Fruit fly (Drosophila melanogaster) whole organism, pupa: ENCODE measurements around the gene Girdin.
A peak's percentile ranks its signal among the peaks of the same experiment; 100 is the strongest.

Source experiments
- CG10348 ChIP-seq: fragments of 200-800 bp; sonication (Bioruptor generic); IDR thresholded peaks from 2 replicates; pipeline ENCODE4 v1.3.6; 2022; ENCODE audit warnings: missing biosample characterization, missing genetic modification characterization
- CG13204 ChIP-seq: fragments of 200-800 bp; sonication (Bioruptor generic); optimal IDR thresholded peaks from 2 replicates; lab custom pipeline; 2018; ENCODE audit warnings: missing biosample characterization, mild to moderate bottlenecking, missing genetic modification characterization, moderate library complexity
- CG15710 ChIP-seq: fragments of 200-800 bp; sonication (Bioruptor generic); optimal IDR thresholded peaks from 2 replicates; lab custom pipeline; 2018; ENCODE audit warnings: missing biosample characterization, mild to moderate bottlenecking, missing genetic modification characterization, moderate library complexity
- CG17806 ChIP-seq: fragments of 200-800 bp; sonication (Bioruptor generic); optimal IDR thresholded peaks from 2 replicates; lab custom pipeline; 2018; ENCODE audit warnings: missing biosample characterization, mild to moderate bottlenecking, missing genetic modification characterization, moderate library complexity
- CG32121 ChIP-seq: fragments of 200-800 bp; sonication (Bioruptor generic); IDR thresholded peaks from 2 replicates; pipeline ENCODE4 v1.3.6; 2022; ENCODE audit warnings: missing biosample characterization, missing genetic modification characterization
- CG4496 ChIP-seq: fragments of 200-800 bp; sonication (Bioruptor generic); IDR thresholded peaks from 3 replicates; pipeline ENCODE4 v1.3.6; 2022; ENCODE audit warnings: missing biosample characterization, missing genetic modification characterization
- CG9948 ChIP-seq: fragments of 200-800 bp; sonication (Bioruptor generic); optimal IDR thresholded peaks from 2 replicates; lab custom pipeline; 2018; ENCODE audit warnings: missing biosample characterization, mild to moderate bottlenecking, missing genetic modification characterization, moderate library complexity
- D1 ChIP-seq: fragments of 200-800 bp; sonication (Bioruptor generic); optimal IDR thresholded peaks from 2 replicates; lab custom pipeline; 2018; ENCODE audit warnings: missing biosample characterization, mild to moderate bottlenecking, missing genetic modification characterization, moderate library complexity
- EcR ChIP-seq: fragments of 200-800 bp; sonication (Bioruptor generic); optimal IDR thresholded peaks from 3 replicates; lab custom pipeline; 2019; ENCODE audit warnings: missing biosample characterization, missing genetic modification characterization, mild to moderate bottlenecking, moderate library complexity, missing genetic modification reagents
- Pif1A ChIP-seq: fragments of 200-800 bp; sonication (Bioruptor generic); optimal IDR thresholded peaks from 3 replicates; lab custom pipeline; 2016; ENCODE audit warnings: missing biosample characterization, missing genetic modification characterization
- fd96Ca ChIP-seq: fragments of 200-800 bp; sonication (Bioruptor generic); IDR thresholded peaks from 3 replicates; pipeline ENCODE4 v1.3.6; 2022; ENCODE audit warnings: missing biosample characterization, missing genetic modification characterization
- gl ChIP-seq: fragments of 200-800 bp; sonication (Bioruptor generic); optimal IDR thresholded peaks from 2 replicates; lab custom pipeline; 2018; ENCODE audit warnings: missing biosample characterization, mild to moderate bottlenecking, missing genetic modification characterization

dm6 chr3L:3197464-3197863, 18.7 kb downstream of the Girdin start, which contains the start of gene CG14966:
- TF ChIP-seq CG10348 (no peak), CG32121 (GFP tag; lab: Robert Waterston, UW) (no peak), EcR (no peak), CG9948 (tag; lab: Kevin White, UChicago) (no peak), CG13204 (GFP tag; lab: Kevin White, UChicago) (no peak), CG15710 (tag; lab: Kevin White, UChicago) (no peak), fd96Ca (GFP tag; lab: Robert Waterston, UW) (no peak), CG4496 (GFP tag; lab: Robert Waterston, UW) (no peak), CG17806 (tag; lab: Kevin White, UChicago) (no peak), gl (tag; lab: Kevin White, UChicago) (peak; percentile 6), D1 (tag; lab: Kevin White, UChicago) (no peak), Pif1A (no peak)
